Worm (Caenorhabditis elegans): ENCODE measurements around the gene ttr-34.

- TF ChIP-seq ama-1 (optimal IDR thresholded peaks at IDR 0.05), result no peak
- TF ChIP-seq nhr-25 (tag; optimal IDR thresholded peaks at IDR 0.05), result no peak
- TF ChIP-seq ztf-11 (tag; optimal IDR thresholded peaks at IDR 0.05), result no peak
- no peak for TF ChIP-seq elt-3 (tag; optimal IDR thresholded peaks at IDR 0.05)
- no peak for TF ChIP-seq skn-1 (tag; optimal IDR thresholded peaks at IDR 0.05)
- no peak for TF ChIP-seq lin-13 (GFP tag; optimal IDR thresholded peaks at IDR 0.05)
- TF ChIP-seq mdl-1 (tag; optimal IDR thresholded peaks at IDR 0.05), result no peak
- no peak for TF ChIP-seq blmp-1 (tag; optimal IDR thresholded peaks at IDR 0.05; ENCODE audit: insufficient read depth)
- no peak for TF ChIP-seq C34F6.9 (tag; optimal IDR thresholded peaks at IDR 0.05)
- no peak for TF ChIP-seq Y55F3AM.14 (GFP tag; optimal IDR thresholded peaks at IDR 0.05)
- TF ChIP-seq aly-2 (tag; optimal IDR thresholded peaks at IDR 0.05), result no peak
- no peak for TF ChIP-seq lin-39 (tag; optimal IDR thresholded peaks at IDR 0.05)
- TF ChIP-seq unc-62 (GFP tag; optimal IDR thresholded peaks at IDR 0.05), result no peak
- TF ChIP-seq elt-1 (tag; optimal IDR thresholded peaks at IDR 0.05), result no peak
Observed at ce11 chrX:13102838-13103237, 36.8 kb upstream of the ttr-34 start.

Data from whole organism, L2 larva.